Worm (Caenorhabditis elegans) whole organism, late embryonic: Measurements from ENCODE around the gene C09F9.1.

Experiments used
- Y22D7AL.16 ChIP-seq: sonication (generic microtip); optimal IDR thresholded peaks from 2 replicates; lab custom pipeline; 2016; ENCODE audit warnings: missing genetic modification characterization, missing compliant biosample characterization
- ahr-1 ChIP-seq: sonication (generic microtip); optimal IDR thresholded peaks from 2 replicates; lab custom pipeline; 2016; ENCODE audit warnings: missing genetic modification characterization, missing compliant biosample characterization
- ceh-14 ChIP-seq: sonication (generic microtip); optimal IDR thresholded peaks from 2 replicates; lab custom pipeline; 2016; ENCODE audit warnings: missing genotype, missing genetic modification characterization, missing compliant biosample characterization
- ceh-19 ChIP-seq: fragments of 200-800 bp; sonication (Bioruptor generic); optimal IDR thresholded peaks from 2 replicates; lab custom pipeline; 2018; ENCODE audit warnings: mild to moderate bottlenecking, missing genetic modification characterization, missing compliant biosample characterization
- ceh-34 ChIP-seq: sonication (generic microtip); optimal IDR thresholded peaks from 2 replicates; lab custom pipeline; 2016; ENCODE audit warnings: mild to moderate bottlenecking, missing genetic modification characterization, missing compliant biosample characterization
- elt-2 ChIP-seq: sonication (generic microtip); optimal IDR thresholded peaks from 2 replicates; lab custom pipeline; 2016; ENCODE audit warnings: missing genetic modification reagents, missing genetic modification characterization, missing compliant biosample characterization
- ets-4 ChIP-seq: sonication (generic microtip); optimal IDR thresholded peaks from 2 replicates; lab custom pipeline; 2016; ENCODE audit warnings: missing genetic modification characterization, missing compliant biosample characterization
- fax-1 ChIP-seq: sonication (generic microtip); optimal IDR thresholded peaks from 2 replicates; lab custom pipeline; 2016; ENCODE audit warnings: missing genotype, missing genetic modification characterization, missing compliant biosample characterization
- fkh-10 ChIP-seq: fragments of 150-350 bp; optimal IDR thresholded peaks from 2 replicates; lab custom pipeline; 2014; ENCODE audit warnings: missing biosample characterization, missing genetic modification reagents, missing genetic modification characterization
- fkh-6 ChIP-seq: sonication (generic microtip); optimal IDR thresholded peaks from 2 replicates; lab custom pipeline; 2016; ENCODE audit warnings: missing genetic modification characterization, missing compliant biosample characterization
- hlh-15 ChIP-seq: sonication (generic microtip); optimal IDR thresholded peaks from 2 replicates; lab custom pipeline; 2016; ENCODE audit warnings: missing genetic modification characterization, missing compliant biosample characterization
- hlh-30 ChIP-seq: sonication (generic microtip); optimal IDR thresholded peaks from 2 replicates; lab custom pipeline; 2017; ENCODE audit warnings: antibody characterized with exemption, missing genetic modification characterization, missing compliant biosample characterization; ENCODE audit not compliant: insufficient read depth
- hlh-6 ChIP-seq: sonication (generic microtip); optimal IDR thresholded peaks from 2 replicates; lab custom pipeline; 2016; ENCODE audit warnings: missing genotype, missing genetic modification characterization, missing compliant biosample characterization
- lim-6 ChIP-seq: sonication (generic microtip); optimal IDR thresholded peaks from 2 replicates; lab custom pipeline; 2016; ENCODE audit warnings: missing genetic modification characterization, missing compliant biosample characterization
- lin-11 ChIP-seq: fragments of 200-800 bp; sonication (Bioruptor generic); optimal IDR thresholded peaks from 2 replicates; lab custom pipeline; 2018; ENCODE audit warnings: mild to moderate bottlenecking, missing genetic modification characterization, missing compliant biosample characterization
- madf-2 ChIP-seq: sonication (generic microtip); optimal IDR thresholded peaks from 2 replicates; lab custom pipeline; 2017; ENCODE audit warnings: missing genetic modification characterization, missing compliant biosample characterization
- mec-3 ChIP-seq: sonication (generic microtip); optimal IDR thresholded peaks from 2 replicates; lab custom pipeline; 2016; ENCODE audit warnings: borderline replicate concordance, missing genetic modification characterization, missing compliant biosample characterization
- pax-1 ChIP-seq: fragments of 150-350 bp; optimal IDR thresholded peaks from 2 replicates; lab custom pipeline; 2014; ENCODE audit warnings: missing biosample characterization, missing genetic modification characterization
- pqm-1 ChIP-seq: sonication (generic microtip); optimal IDR thresholded peaks from 2 replicates; lab custom pipeline; 2016; ENCODE audit warnings: missing genetic modification characterization, missing compliant biosample characterization
- pros-1 ChIP-seq: fragments of 150-350 bp; optimal IDR thresholded peaks from 2 replicates; lab custom pipeline; 2014; ENCODE audit warnings: missing biosample characterization, missing genetic modification reagents, missing genetic modification characterization
- rnt-1 ChIP-seq: sonication (generic microtip); optimal IDR thresholded peaks from 2 replicates; lab custom pipeline; 2016; ENCODE audit warnings: missing genetic modification characterization, missing compliant biosample characterization
- unc-3 ChIP-seq, 2 experiments: fragments of 200-800 bp in 1 of 2; sonication (Bioruptor generic) in 1 of 2; sonication (generic microtip) in 1 of 2; conservative IDR thresholded peaks in 1 of 2; optimal IDR thresholded peaks in 1 of 2; 2 replicates each; pipeline versions ENCODE4 v1.3.6 to Lab custom; 2016 to 2022; ENCODE audit warnings: missing compliant biosample characterization in 2 of 2, missing genetic modification characterization in 2 of 2, missing genetic modification reagents in 1 of 2
- unc-42 ChIP-seq: sonication (generic microtip); optimal IDR thresholded peaks from 2 replicates; lab custom pipeline; 2016; ENCODE audit warnings: missing genotype, missing genetic modification characterization, missing compliant biosample characterization
- zip-5 ChIP-seq: sonication (generic microtip); optimal IDR thresholded peaks from 2 replicates; lab custom pipeline; 2016; ENCODE audit warnings: missing genetic modification characterization, missing compliant biosample characterization

C09F9.1 gene

DNA sequence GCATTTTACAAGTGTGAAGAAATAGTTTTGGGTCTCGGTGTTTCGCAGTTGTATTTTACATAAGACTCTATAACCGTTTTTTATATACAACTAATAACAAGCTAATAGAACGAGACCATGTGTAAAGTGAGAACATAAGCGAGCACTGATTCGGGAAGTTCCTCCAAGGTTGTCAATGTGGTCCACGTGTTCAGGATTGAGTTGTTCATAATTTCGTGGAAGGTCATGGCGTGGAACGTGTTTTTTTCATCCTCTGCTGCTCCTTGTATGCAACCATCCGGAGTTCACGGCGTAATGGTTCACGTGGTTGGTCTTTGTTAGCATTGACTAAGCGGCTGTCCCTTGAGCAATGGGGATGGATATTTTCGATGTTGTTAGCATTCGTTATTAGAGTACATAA, 30.0 kb downstream of the C09F9.1 start:
- no peak for TF ChIP-seq hlh-6 (tag; lab: Kevin White, UChicago)
- no peak for TF ChIP-seq elt-2 (tag; lab: Kevin White, UChicago)
- TF ChIP-seq madf-2 (tag; lab: Kevin White, UChicago): no peak
- TF ChIP-seq hlh-30 (tag; lab: Kevin White, UChicago): no peak
- TF ChIP-seq hlh-15: no peak
- TF ChIP-seq fkh-10 (GFP tag; lab: Kevin White, UChicago): no peak

DNA sequence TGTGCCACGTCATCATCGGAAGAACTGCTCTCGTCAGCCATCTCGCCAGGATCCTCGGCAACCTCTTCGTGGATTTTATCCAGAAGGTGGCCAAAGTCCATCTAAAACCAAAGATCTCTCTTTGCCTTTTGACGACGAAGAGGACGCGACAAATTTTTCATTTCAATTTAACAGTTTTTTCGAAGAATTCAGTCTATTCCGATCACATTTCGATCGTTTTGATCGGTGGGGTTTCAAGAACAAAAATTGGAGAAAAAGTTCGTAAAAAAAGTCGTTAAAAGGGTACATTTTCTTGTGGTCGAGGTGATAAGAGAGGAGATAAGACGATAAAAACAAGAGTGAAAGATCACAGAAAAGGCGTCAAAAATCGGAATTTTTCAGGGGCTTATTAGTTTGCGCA, 35.3 kb downstream of the C09F9.1 start, which contains the start of gene glna-1:
Gene glna-1, minus strand, starts transcription at position 101 of the 400 bp plus-strand sequence.
- no peak for TF ChIP-seq rnt-1 (tag; lab: Kevin White, UChicago)
- no peak for TF ChIP-seq ahr-1 (tag; lab: Kevin White, UChicago)
- TF ChIP-seq unc-3 (GFP tag; conservative IDR thresholded peaks at IDR 0.05; lab: Robert Waterston, UW): no peak
- no peak for TF ChIP-seq unc-3 (tag; optimal IDR thresholded peaks at IDR 0.05; lab: Kevin White, UChicago)
- TF ChIP-seq lim-6: no peak
- TF ChIP-seq fkh-6: no peak
- no peak for TF ChIP-seq fkh-10 (GFP tag; lab: Kevin White, UChicago)
- TF ChIP-seq ceh-14: no peak
- TF ChIP-seq pros-1 (tag; lab: Kevin White, UChicago): no peak
- no peak for TF ChIP-seq ets-4 (tag; lab: Kevin White, UChicago)
- TF ChIP-seq fax-1 (tag; lab: Kevin White, UChicago): no peak
- TF ChIP-seq lin-11 (tag; lab: Kevin White, UChicago): no peak
- no peak for TF ChIP-seq ceh-19 (GFP tag; lab: Kevin White, UChicago)
- no peak for TF ChIP-seq pqm-1 (tag; lab: Kevin White, UChicago)

DNA sequence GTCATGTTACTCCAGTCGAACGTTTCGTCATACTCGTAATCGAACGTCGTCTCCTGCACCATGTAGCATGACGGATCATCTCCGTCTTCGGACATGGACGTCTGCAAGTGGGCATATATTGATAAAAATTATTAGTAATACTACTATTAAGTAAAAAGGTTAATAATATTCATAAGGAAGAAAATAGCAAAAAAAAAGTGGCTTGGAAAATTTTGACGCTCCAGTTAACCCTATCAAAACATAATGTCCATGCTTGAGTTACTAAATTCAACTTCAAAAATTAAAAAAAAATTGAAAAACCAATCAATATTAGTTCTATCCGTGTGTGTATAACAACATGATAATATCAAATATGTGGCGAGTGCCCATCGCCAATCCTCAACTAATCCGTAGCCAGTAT, 41.0 kb downstream of the C09F9.1 start, which contains the start of gene npr-34:
Gene npr-34, minus strand, starts transcription at position 101 of the 400 bp plus-strand sequence.
- no peak for TF ChIP-seq Y22D7AL.16
- no peak for TF ChIP-seq ets-4 (tag; lab: Kevin White, UChicago)

DNA sequence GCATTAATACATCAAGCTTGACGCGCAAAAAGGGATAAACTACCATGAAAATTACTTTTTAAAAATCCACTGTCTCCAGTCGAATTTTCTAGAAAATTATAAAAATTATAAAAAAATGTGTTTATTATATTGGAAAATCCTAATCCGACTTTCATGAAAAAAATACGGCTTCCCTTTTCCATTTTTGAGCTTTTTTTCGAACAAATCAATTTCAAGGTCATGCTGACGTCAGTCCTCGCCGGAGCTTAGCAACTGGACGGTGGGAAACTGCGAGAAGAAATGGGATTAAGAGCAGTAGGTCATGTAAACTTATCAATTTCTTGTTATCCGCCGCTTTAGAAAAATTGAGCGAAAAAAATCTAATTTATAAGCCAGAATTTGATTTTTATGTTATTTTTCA, 47.0 kb downstream of the C09F9.1 start:
- TF ChIP-seq pax-1: no peak
- no peak for TF ChIP-seq unc-3 (GFP tag; conservative IDR thresholded peaks at IDR 0.05; lab: Robert Waterston, UW)
- TF ChIP-seq unc-3 (tag; optimal IDR thresholded peaks at IDR 0.05; lab: Kevin White, UChicago): no peak
- TF ChIP-seq Y22D7AL.16: no peak
- no peak for TF ChIP-seq ceh-34 (tag; lab: Kevin White, UChicago)
- no peak for TF ChIP-seq ceh-14
- TF ChIP-seq zip-5 (tag; lab: Kevin White, UChicago): no peak
- TF ChIP-seq mec-3 (tag; lab: Kevin White, UChicago): no peak
- TF ChIP-seq unc-42 (tag; lab: Kevin White, UChicago): no peak
